Worm (Caenorhabditis elegans): ENCODE measurements around the gene cey-1.

The cey-1 gene

DNA sequence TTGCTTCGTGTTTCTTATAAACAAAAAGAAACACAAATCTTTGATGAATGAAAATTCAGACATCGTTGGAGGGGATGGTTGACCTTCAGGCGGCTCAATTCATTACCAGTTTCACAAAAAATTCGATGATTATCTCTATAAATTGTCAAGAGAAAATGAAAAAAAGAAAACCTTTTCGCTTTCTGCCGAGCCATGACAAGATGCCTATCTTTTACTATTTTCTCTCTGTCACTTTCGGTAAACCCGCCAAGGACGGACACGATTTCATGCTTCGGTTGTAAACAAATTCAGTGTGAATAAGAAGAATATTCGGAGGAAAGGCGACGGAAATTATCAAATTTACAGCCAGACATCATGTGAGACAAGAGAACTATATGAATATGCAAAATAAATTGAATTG lies 20.3 kb downstream of the cey-1 start:
- no peak for TF ChIP-seq drap-1 (GFP tag; optimal IDR thresholded peaks at IDR 0.05)
- no peak for TF ChIP-seq mab-5 (tag; optimal IDR thresholded peaks at IDR 0.05)
- TF ChIP-seq ham-2 (GFP tag; optimal IDR thresholded peaks at IDR 0.05) = no peak
- no peak for TF ChIP-seq snpc-4 (tag; optimal IDR thresholded peaks at IDR 0.05)
- no peak for TF ChIP-seq tbx-8 (GFP tag; optimal IDR thresholded peaks at IDR 0.05)
- TF ChIP-seq lsy-2 (tag; optimal IDR thresholded peaks at IDR 0.05) = no peak
- no peak for TF ChIP-seq cnd-1 (tag; optimal IDR thresholded peaks at IDR 0.05)
- TF ChIP-seq unc-39 (tag; optimal IDR thresholded peaks at IDR 0.05) = no peak
- no peak for TF ChIP-seq lin-32 (GFP tag; optimal IDR thresholded peaks at IDR 0.05)
- TF ChIP-seq M03D4.4 (tag; optimal IDR thresholded peaks at IDR 0.05) = no peak
- TF ChIP-seq nhr-237 (tag; optimal IDR thresholded peaks at IDR 0.05) = no peak
- TF ChIP-seq pha-4 (tag; optimal IDR thresholded peaks at IDR 0.05) = no peak
- no peak for TF ChIP-seq sptf-1 (tag; optimal IDR thresholded peaks at IDR 0.05)
- TF ChIP-seq bed-3 (GFP tag; optimal IDR thresholded peaks at IDR 0.05) = no peak
- no peak for TF ChIP-seq nhr-28 (tag; optimal IDR thresholded peaks at IDR 0.05)

DNA sequence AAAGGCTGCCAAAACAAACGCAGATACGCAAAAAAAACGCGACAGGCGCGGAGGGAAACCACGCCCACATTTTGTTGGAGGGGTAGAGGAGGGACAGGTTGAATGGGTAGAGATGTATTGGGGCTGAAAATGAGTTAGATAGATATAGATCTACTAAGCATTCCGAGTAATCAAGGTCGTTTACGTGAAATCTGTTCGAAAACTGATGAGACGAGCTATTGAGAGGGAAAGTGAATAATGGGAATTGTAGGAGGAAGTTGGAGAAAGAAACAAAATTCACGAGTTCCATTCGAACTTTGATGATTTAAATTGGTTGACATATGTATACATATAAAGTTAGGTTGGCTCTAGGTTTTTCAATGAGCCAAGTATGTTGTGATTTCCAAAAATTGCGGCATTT lies 24.1 kb downstream of the cey-1 start:
- TF ChIP-seq sem-2 (GFP tag; optimal IDR thresholded peaks at IDR 0.05) (no peak), elt-3 (tag; optimal IDR thresholded peaks at IDR 0.05) (no peak), ces-1 (GFP tag; optimal IDR thresholded peaks at IDR 0.05) (no peak), ham-2 (GFP tag; optimal IDR thresholded peaks at IDR 0.05) (no peak), nhr-28 (tag; optimal IDR thresholded peaks at IDR 0.05) (no peak), bed-3 (GFP tag; optimal IDR thresholded peaks at IDR 0.05) (no peak), nhr-76 (tag; optimal IDR thresholded peaks at IDR 0.05) (no peak), zip-8 (tag; optimal IDR thresholded peaks at IDR 0.05) (no peak), elt-1 (tag; optimal IDR thresholded peaks at IDR 0.05; ENCODE audit: borderline replicate concordance, insufficient read depth) (no peak)

DNA sequence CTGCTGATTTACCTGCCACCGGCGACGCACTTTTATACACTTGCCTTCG lies 24.3 kb downstream of the cey-1 start, which contains the start of gene ram-2:
Gene ram-2, minus strand, starts transcription at position 47 of the 49 bp plus-strand sequence.
- TF ChIP-seq sptf-1 (tag; optimal IDR thresholded peaks at IDR 0.05) = no peak
- TF ChIP-seq snpc-4 (tag; optimal IDR thresholded peaks at IDR 0.05) = no peak
- no peak for TF ChIP-seq nhr-76 (tag; optimal IDR thresholded peaks at IDR 0.05)
- no peak for TF ChIP-seq nhr-12 (tag; optimal IDR thresholded peaks at IDR 0.05)
- no peak for TF ChIP-seq hlh-1 (tag; optimal IDR thresholded peaks at IDR 0.05)
- no peak for TF ChIP-seq unc-39 (tag; optimal IDR thresholded peaks at IDR 0.05)
- TF ChIP-seq ceh-83 (GFP tag; optimal IDR thresholded peaks at IDR 0.05) = no peak
- TF ChIP-seq ceh-43 (GFP tag; optimal IDR thresholded peaks at IDR 0.05) = no peak
- TF ChIP-seq lin-32 (GFP tag; optimal IDR thresholded peaks at IDR 0.05) = no peak
- no peak for TF ChIP-seq flh-1 (GFP tag; optimal IDR thresholded peaks at IDR 0.05)
- TF ChIP-seq pha-4 (tag; optimal IDR thresholded peaks at IDR 0.05) = no peak
- no peak for TF ChIP-seq elt-3 (tag; optimal IDR thresholded peaks at IDR 0.05)
- no peak for TF ChIP-seq unc-62 (GFP tag; optimal IDR thresholded peaks at IDR 0.05)
- no peak for TF ChIP-seq blmp-1 (tag; optimal IDR thresholded peaks at IDR 0.05)

DNA sequence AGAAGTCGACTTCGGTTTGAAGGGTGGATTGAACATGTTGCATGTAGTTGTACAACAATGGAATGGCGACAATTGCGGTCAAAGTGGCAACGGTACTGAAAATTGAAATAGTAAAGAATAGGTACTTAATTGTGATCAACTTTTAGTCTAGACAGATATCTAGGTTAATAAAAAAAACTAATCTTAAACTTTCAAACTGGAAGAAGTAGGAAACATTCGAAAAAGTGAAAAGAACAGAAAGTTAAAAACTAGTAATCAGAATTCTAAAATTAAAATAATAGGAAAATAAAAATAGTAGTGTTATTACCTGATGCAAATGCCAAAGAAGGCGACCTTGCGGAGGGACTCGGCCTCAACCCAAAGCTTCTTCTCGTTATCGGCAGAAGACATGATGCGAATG lies 24.6 kb downstream of the cey-1 start:
- TF ChIP-seq sptf-1 (tag; optimal IDR thresholded peaks at IDR 0.05) (no peak), nhr-237 (tag; optimal IDR thresholded peaks at IDR 0.05) (no peak), ceh-83 (GFP tag; optimal IDR thresholded peaks at IDR 0.05) (no peak), unc-120 (tag; optimal IDR thresholded peaks at IDR 0.05; ENCODE audit: poor library complexity, severe bottlenecking) (no peak), unc-62 (GFP tag; optimal IDR thresholded peaks at IDR 0.05) (no peak), M03D4.4 (tag; optimal IDR thresholded peaks at IDR 0.05) (no peak), nhr-28 (tag; optimal IDR thresholded peaks at IDR 0.05) (no peak), lin-32 (GFP tag; optimal IDR thresholded peaks at IDR 0.05) (no peak), blmp-1 (tag; optimal IDR thresholded peaks at IDR 0.05) (no peak), tbx-8 (GFP tag; optimal IDR thresholded peaks at IDR 0.05) (no peak), zip-8 (tag; optimal IDR thresholded peaks at IDR 0.05) (no peak), unc-39 (tag; optimal IDR thresholded peaks at IDR 0.05) (no peak)

DNA sequence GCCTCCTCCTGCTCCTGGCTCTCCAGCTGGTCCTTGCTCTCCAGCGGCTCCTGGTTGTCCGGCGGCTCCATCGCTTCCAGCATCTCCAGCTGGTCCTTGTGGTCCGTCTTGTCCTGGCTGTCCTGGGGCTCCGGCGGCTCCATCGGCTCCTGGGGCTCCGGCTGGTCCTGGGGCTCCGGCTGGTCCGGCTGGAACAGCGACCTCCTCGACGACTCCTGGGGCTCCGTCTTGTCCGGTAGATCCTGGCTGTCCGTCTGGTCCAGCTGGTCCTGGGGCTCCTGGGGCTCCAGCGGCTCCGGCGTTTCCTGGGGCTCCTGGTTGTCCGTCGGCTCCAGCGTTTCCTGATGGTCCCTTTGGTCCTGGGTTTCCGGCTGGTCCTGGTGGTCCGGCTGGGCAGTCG lies 25.3 kb downstream of the cey-1 start:
- TF ChIP-seq nhr-12 (tag; optimal IDR thresholded peaks at IDR 0.05) (no peak), ztf-11 (tag; optimal IDR thresholded peaks at IDR 0.05) (no peak), mls-2 (tag; optimal IDR thresholded peaks at IDR 0.05) (no peak), bed-3 (GFP tag; optimal IDR thresholded peaks at IDR 0.05) (no peak), unc-120 (tag; optimal IDR thresholded peaks at IDR 0.05; ENCODE audit: poor library complexity, severe bottlenecking) (no peak), flh-1 (GFP tag; optimal IDR thresholded peaks at IDR 0.05) (no peak), mab-5 (tag; optimal IDR thresholded peaks at IDR 0.05) (no peak), nhr-76 (tag; optimal IDR thresholded peaks at IDR 0.05) (no peak), ceh-39 (tag; optimal IDR thresholded peaks at IDR 0.05) (no peak), lsy-2 (tag; optimal IDR thresholded peaks at IDR 0.05) (no peak)
